Worm (Caenorhabditis elegans): ENCODE data around the gene col-97.

DNA sequence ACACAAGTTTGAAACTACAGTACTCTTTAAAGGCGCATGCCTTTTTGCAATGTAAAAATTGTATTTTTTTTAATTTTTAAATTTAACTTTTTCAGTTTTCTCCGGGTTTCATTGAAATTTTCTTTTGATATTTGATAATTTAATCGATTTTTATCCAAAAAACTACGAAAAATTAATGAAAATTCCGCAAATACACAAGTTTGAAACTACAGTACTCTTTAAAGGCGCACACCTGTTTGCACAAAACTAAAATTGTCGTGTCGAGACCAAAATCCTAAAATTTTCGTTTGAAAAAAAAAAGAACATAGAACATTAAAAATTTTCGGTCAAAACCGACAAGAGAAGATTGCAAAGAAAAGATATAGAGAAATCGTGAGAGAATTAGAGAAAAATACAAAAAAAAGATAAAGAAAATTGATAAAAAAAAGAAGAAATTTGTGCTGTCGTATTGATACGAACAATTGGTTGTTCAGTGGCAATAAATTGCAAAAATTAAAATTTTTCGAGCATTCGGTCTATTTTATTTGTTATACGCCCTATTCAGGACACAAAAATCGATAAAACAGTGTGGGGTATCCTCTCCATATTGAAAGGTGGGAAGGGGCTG, 26.0 kb downstream of the col-97 start:
- peak in 1 of 2 experiments; percentile 46 for TF ChIP-seq lsy-2 (tag; optimal IDR thresholded peaks at IDR 0.05)
- no peak for TF ChIP-seq elt-3 (tag; optimal IDR thresholded peaks at IDR 0.05)
- TF ChIP-seq nhr-237 (tag; optimal IDR thresholded peaks at IDR 0.05), result no peak
- no peak for TF ChIP-seq fos-1 (tag; optimal IDR thresholded peaks at IDR 0.05)
- TF ChIP-seq aha-1 (tag; optimal IDR thresholded peaks at IDR 0.05), result no peak
- TF ChIP-seq tbx-2 (tag; optimal IDR thresholded peaks at IDR 0.05), result no peak
- no peak for TF ChIP-seq unc-62 (GFP tag; optimal IDR thresholded peaks at IDR 0.05)
- no peak for TF ChIP-seq egl-27 (tag; optimal IDR thresholded peaks at IDR 0.05)
- TF ChIP-seq egl-13 (tag; optimal IDR thresholded peaks at IDR 0.05), result no peak

Measured in whole organism, L1 larva.